Worm (Caenorhabditis elegans): ENCODE measurements around the gene scav-4.

ce11 chrX:13011897-13012296, 30.3 kb downstream of the scav-4 start:
- TF ChIP-seq pes-1 (GFP tag; IDR thresholded peaks at IDR 0.05), result no peak
- no peak for TF ChIP-seq ama-1 (optimal IDR thresholded peaks at IDR 0.05)
- no peak for TF ChIP-seq ets-7 (tag; optimal IDR thresholded peaks at IDR 0.05)
